Worm (Caenorhabditis elegans): ENCODE data around the gene ivns-1.

ivns-1 gene

ce11 chrX:12661091-12661526 is 27.0 kb upstream of the ivns-1 start (continued):
- TF ChIP-seq B0261.1 (tag; optimal IDR thresholded peaks at IDR 0.05) (peak; percentile 96), aptf-3 (GFP tag; IDR thresholded peaks at IDR 0.05) (no peak), madf-6 (GFP tag; IDR thresholded peaks at IDR 0.05) (peak; percentile 47; the same call in 1 of the 2 replicates), ceh-91 (GFP tag; IDR thresholded peaks at IDR 0.05) (no peak), rec-8 (tag; optimal IDR thresholded peaks at IDR 0.05) (peak; percentile 39 to 64), pbrm-1 (GFP tag; IDR thresholded peaks at IDR 0.05) (peak; percentile 85), hlh-26 (GFP tag; conservative IDR thresholded peaks at IDR 0.05) (no peak), aptf-2 (GFP tag; conservative IDR thresholded peaks at IDR 0.05) (no peak), K11D2.4 (GFP tag; IDR thresholded peaks at IDR 0.05) (no peak), egl-18 (GFP tag; IDR thresholded peaks at IDR 0.05) (0 out of 2 replicates have a peak, but pooled peaks have one; percentile 34), lsl-1 (GFP tag; optimal IDR thresholded peaks at IDR 0.05) (peak; percentile 27), Y95B8A.8 (GFP tag; IDR thresholded peaks at IDR 0.05) (no peak), mcd-1 (GFP tag; IDR thresholded peaks at IDR 0.05) (peak; percentile 63), snpc-3.4 (tag; optimal IDR thresholded peaks at IDR 0.05) (peak; percentile 79), nhr-120 (GFP tag; IDR thresholded peaks at IDR 0.05) (no peak), lin-40 (tag; optimal IDR thresholded peaks at IDR 0.05) (peak; percentile 76), ceh-27 (GFP tag; optimal IDR thresholded peaks at IDR 0.05) (peak; percentile 76), fkh-3 (tag; optimal IDR thresholded peaks at IDR 0.05) (peak; percentile 64), nhr-27 (tag; optimal IDR thresholded peaks at IDR 0.05) (peak; percentile 76), C06A6.2 (GFP tag; conservative IDR thresholded peaks at IDR 0.05) (no peak; the same call in 1 of the 2 replicates), nfya-1 (tag; optimal IDR thresholded peaks at IDR 0.05; ENCODE audit: borderline replicate concordance, insufficient read depth) (no peak), ztf-28 (GFP tag; IDR thresholded peaks at IDR 0.05) (no peak), tbp1 (GFP tag; optimal IDR thresholded peaks at IDR 0.05) (peak; percentile 92), ama-1 (optimal IDR thresholded peaks at IDR 0.05) (no peak), ama-1 (GFP tag; optimal IDR thresholded peaks at IDR 0.05) (peak in 1 of 2 experiments; percentile 72), sea-2 (GFP tag; IDR thresholded peaks at IDR 0.05) (no peak), zim-3 (tag; optimal IDR thresholded peaks at IDR 0.05) (peak; percentile 73), Y67H2A.10 (GFP tag; conservative IDR thresholded peaks at IDR 0.05) (peak; percentile 46; the same call in 1 of the 2 replicates), atf-7 (tag; optimal IDR thresholded peaks at IDR 0.05) (peak; percentile 69), mes-4 (tag; optimal IDR thresholded peaks at IDR 0.05) (peak; percentile 86), nhr-90 (tag; optimal IDR thresholded peaks at IDR 0.05) (peak; percentile 76), hrde-1 (tag; optimal IDR thresholded peaks at IDR 0.05; ENCODE audit: borderline replicate concordance) (peak; percentile 86), xnd-1 (tag; optimal IDR thresholded peaks at IDR 0.05) (no peak), egl-44 (GFP tag; IDR thresholded peaks at IDR 0.05) (no peak), Y79H2A.3 (GFP tag; conservative IDR thresholded peaks at IDR 0.05) (no peak), B0019.2 (GFP tag; conservative IDR thresholded peaks at IDR 0.05) (peak; percentile 56; the same call in 1 of the 2 replicates), unc-62 (GFP tag; optimal IDR thresholded peaks at IDR 0.05) (no peak), snpc-4 (GFP tag; optimal IDR thresholded peaks at IDR 0.05) (peak; percentile 71), snpc-4 (tag; optimal IDR thresholded peaks at IDR 0.05) (peak in 3 of 4 experiments; percentile 53 to 80 (median 70)), mel-28 (tag; optimal IDR thresholded peaks at IDR 0.05; ENCODE audit: borderline replicate concordance) (no peak), lin-35 (GFP tag; optimal IDR thresholded peaks at IDR 0.05) (peak in 1 of 3 experiments; percentile 63), F57A8.1 (GFP tag; optimal IDR thresholded peaks at IDR 0.05) (no peak), somi-1 (GFP tag; optimal IDR thresholded peaks at IDR 0.05) (peak; percentile 76), ceh-58 (GFP tag; IDR thresholded peaks at IDR 0.05) (no peak), ztf-25 (GFP tag; IDR thresholded peaks at IDR 0.05) (peak; percentile 60; the same call in 1 of the 2 replicates), F39B2.1 (GFP tag; IDR thresholded peaks at IDR 0.05) (no peak), madf-3 (GFP tag; IDR thresholded peaks at IDR 0.05) (no peak), dpl-1 (GFP tag; optimal IDR thresholded peaks at IDR 0.05) (no peak), T26A5.8 (tag; optimal IDR thresholded peaks at IDR 0.05) (peak; percentile 80)
